Worm (Caenorhabditis elegans) whole organism, L4 larva: ENCODE results near the gene glb-22.

Source experiments
- F44E2.7 ChIP-seq: fragments of 200-800 bp; sonication (Bioruptor generic); IDR thresholded peaks from 2 replicates; pipeline ENCODE4 v2.1.2; 2022; ENCODE audit warnings: missing genetic modification characterization, missing compliant biosample characterization
- R02D3.7 ChIP-seq: fragments of 150-350 bp; sonication (generic microtip); optimal IDR thresholded peaks from 3 replicates; lab custom pipeline; 2014; ENCODE audit warnings: missing biosample characterization, missing genetic modification characterization
- T26A8.4 ChIP-seq: fragments of 200-800 bp; sonication (Bioruptor generic); IDR thresholded peaks from 2 replicates; pipeline ENCODE4 v1.3.6; 2022; ENCODE audit warnings: missing genetic modification characterization, missing compliant biosample characterization
- Y75B8A.6 ChIP-seq: fragments of 200-800 bp; sonication (Bioruptor generic); IDR thresholded peaks from 2 replicates; pipeline ENCODE4 v1.3.6; 2022; ENCODE audit warnings: missing genetic modification reagents, missing genetic modification characterization, missing compliant biosample characterization
- ZK546.5 ChIP-seq, 2 experiments: sonication (generic microtip); optimal IDR thresholded peaks; 2 replicates each; lab custom pipeline; 2017; ENCODE audit warnings: missing biosample characterization in 2 of 2, missing genetic modification characterization in 2 of 2
- aha-1 ChIP-seq: fragments of 150-350 bp; peaks from one replicate; lab custom pipeline; 2014; ENCODE audit warnings: missing biosample characterization, missing genetic modification characterization
- aly-2 ChIP-seq: sonication (generic microtip); optimal IDR thresholded peaks from 2 replicates; lab custom pipeline; 2018; ENCODE audit warnings: missing biosample characterization, missing genetic modification characterization
- arid-1 ChIP-seq: fragments of 200-800 bp; sonication (Bioruptor generic); conservative IDR thresholded peaks from 2 replicates; pipeline ENCODE4 v1.3.6; 2022; ENCODE audit warnings: missing genetic modification reagents, missing genetic modification characterization, missing compliant biosample characterization
- ceh-32 ChIP-seq: sonication (generic microtip); optimal IDR thresholded peaks from 2 replicates; lab custom pipeline; 2016; ENCODE audit warnings: mild to moderate bottlenecking, missing genetic modification characterization, missing compliant biosample characterization; ENCODE audit not compliant: poor library complexity
- ces-1 ChIP-seq: fragments of 150-350 bp; sonication (generic microtip); optimal IDR thresholded peaks from 4 replicates; lab custom pipeline; 2014; ENCODE audit warnings: missing biosample characterization, missing genetic modification reagents, missing genetic modification characterization
- dpl-1 ChIP-seq: fragments of 150-350 bp; optimal IDR thresholded peaks from 2 replicates; lab custom pipeline; 2014; ENCODE audit warnings: missing biosample characterization, missing genetic modification reagents, missing genetic modification characterization
- duxl-1 ChIP-seq: sonication (generic microtip); optimal IDR thresholded peaks from 2 replicates; lab custom pipeline; 2016; ENCODE audit warnings: mild to moderate bottlenecking, missing genetic modification characterization, moderate library complexity, missing compliant biosample characterization; ENCODE audit not compliant: poor library complexity
- dve-1 ChIP-seq: sonication (generic microtip); optimal IDR thresholded peaks from 2 replicates; lab custom pipeline; 2017; ENCODE audit warnings: antibody characterized with exemption, mild to moderate bottlenecking, missing genetic modification characterization, missing compliant biosample characterization; ENCODE audit not compliant: insufficient read depth
- hlh-30 ChIP-seq: sonication (generic microtip); optimal IDR thresholded peaks from 2 replicates; lab custom pipeline; 2017; ENCODE audit warnings: antibody characterized with exemption, mild to moderate bottlenecking, missing genetic modification characterization, missing compliant biosample characterization; ENCODE audit not compliant: insufficient read depth
- hmg-1.1 ChIP-seq: fragments of 200-800 bp; sonication (Bioruptor generic); IDR thresholded peaks from 2 replicates; pipeline ENCODE4 v1.3.6; 2022; ENCODE audit warnings: missing genetic modification reagents, missing genetic modification characterization, missing compliant biosample characterization
- jun-1 ChIP-seq: fragments of 150-350 bp; optimal IDR thresholded peaks from 2 replicates; lab custom pipeline; 2014; ENCODE audit warnings: missing biosample characterization, missing genetic modification reagents, missing genetic modification characterization
- lin-13 ChIP-seq: fragments of 150-350 bp; optimal IDR thresholded peaks from 2 replicates; lab custom pipeline; 2014; ENCODE audit warnings: missing biosample characterization, missing genetic modification reagents, missing genetic modification characterization
- lin-38 ChIP-seq: fragments of 200-800 bp; sonication (Bioruptor generic); IDR thresholded peaks from 2 replicates; pipeline ENCODE4 v1.3.6; 2022; ENCODE audit warnings: missing genetic modification reagents, missing genetic modification characterization, missing compliant biosample characterization
- lin-39 ChIP-seq: fragments of 150-350 bp; optimal IDR thresholded peaks from 2 replicates; lab custom pipeline; 2014; ENCODE audit warnings: missing biosample characterization, missing genetic modification reagents, missing genetic modification characterization
- lsy-2 ChIP-seq, 2 experiments: fragments of 150-350 bp in 1 of 2; sonication (generic microtip) in 1 of 2; optimal IDR thresholded peaks; 2 replicates each; lab custom pipeline; 2014 to 2017; ENCODE audit warnings: missing biosample characterization in 2 of 2, missing genetic modification characterization in 2 of 2
- mdl-1 ChIP-seq, 2 experiments: fragments of 150-350 bp in 1 of 2; sonication (generic microtip) in 1 of 2; optimal IDR thresholded peaks; 2 replicates each; lab custom pipeline; 2014 to 2017; ENCODE audit warnings: missing biosample characterization in 2 of 2, missing genetic modification characterization in 2 of 2
- mdt-29 ChIP-seq: fragments of 200-800 bp; sonication (Bioruptor generic); IDR thresholded peaks from 2 replicates; pipeline ENCODE4 v1.3.6; 2022; ENCODE audit warnings: missing genetic modification reagents, missing genetic modification characterization, missing compliant biosample characterization
- mep-1 ChIP-seq: fragments of 150-350 bp; sonication (generic microtip); optimal IDR thresholded peaks from 3 replicates; lab custom pipeline; 2014; ENCODE audit warnings: missing biosample characterization, missing genetic modification characterization
- mes-2 ChIP-seq: sonication (generic microtip); optimal IDR thresholded peaks from 2 replicates; lab custom pipeline; 2016; ENCODE audit warnings: missing genotype, mild to moderate bottlenecking, missing genetic modification characterization, missing compliant biosample characterization; ENCODE audit not compliant: poor library complexity, severe bottlenecking
- mxl-2 ChIP-seq: fragments of 200-800 bp; sonication (Bioruptor generic); conservative IDR thresholded peaks from 2 replicates; pipeline ENCODE4 v1.3.6; 2022; ENCODE audit warnings: missing genetic modification reagents, missing genetic modification characterization, missing compliant biosample characterization
- nhr-102 ChIP-seq: sonication (generic microtip); optimal IDR thresholded peaks from 2 replicates; lab custom pipeline; 2016; ENCODE audit warnings: mild to moderate bottlenecking, missing genetic modification characterization, moderate library complexity, missing compliant biosample characterization
- nhr-11 ChIP-seq: fragments of 150-350 bp; optimal IDR thresholded peaks from 2 replicates; lab custom pipeline; 2014; ENCODE audit warnings: missing biosample characterization, missing genetic modification characterization
- nhr-111 ChIP-seq: fragments of 200-800 bp; sonication (Bioruptor generic); optimal IDR thresholded peaks from 2 replicates; lab custom pipeline; 2018; ENCODE audit warnings: mild to moderate bottlenecking, missing genetic modification characterization, missing compliant biosample characterization
- nhr-237 ChIP-seq: sonication (generic microtip); optimal IDR thresholded peaks from 2 replicates; lab custom pipeline; 2017; ENCODE audit warnings: missing biosample characterization, missing genetic modification characterization
- nhr-25 ChIP-seq: sonication (generic microtip); optimal IDR thresholded peaks from 2 replicates; lab custom pipeline; 2017; ENCODE audit warnings: missing genetic modification characterization, mild to moderate bottlenecking, missing compliant biosample characterization, antibody characterized with exemption, moderate library complexity, borderline replicate concordance; ENCODE audit not compliant: insufficient read depth
- nhr-41 ChIP-seq: fragments of 200-800 bp; sonication (Bioruptor generic); IDR thresholded peaks from 2 replicates; pipeline ENCODE4 v1.3.6; 2022; ENCODE audit warnings: missing genetic modification reagents, missing genetic modification characterization, missing compliant biosample characterization
- nhr-42 ChIP-seq: fragments of 200-800 bp; sonication (Bioruptor generic); IDR thresholded peaks from 2 replicates; pipeline ENCODE4 v1.3.6; 2022; ENCODE audit warnings: missing genetic modification characterization, missing compliant biosample characterization
- nhr-6 ChIP-seq: fragments of 150-350 bp; optimal IDR thresholded peaks from 2 replicates; lab custom pipeline; 2014; ENCODE audit warnings: missing biosample characterization, missing genetic modification characterization
- nhr-77 ChIP-seq: fragments of 150-350 bp; optimal IDR thresholded peaks from 2 replicates; lab custom pipeline; 2014; ENCODE audit warnings: missing biosample characterization, missing genetic modification characterization
- pqm-1 ChIP-seq: sonication (generic microtip); optimal IDR thresholded peaks from 2 replicates; lab custom pipeline; 2017; ENCODE audit warnings: missing biosample characterization, missing genetic modification characterization
- rbr-2 ChIP-seq: sonication (generic microtip); optimal IDR thresholded peaks from 2 replicates; lab custom pipeline; 2016; ENCODE audit warnings: missing genotype, missing genetic modification characterization, missing compliant biosample characterization
- saeg-2 ChIP-seq: fragments of 200-800 bp; sonication (Bioruptor generic); IDR thresholded peaks from 2 replicates; pipeline ENCODE4 v1.3.6; 2022; ENCODE audit warnings: missing genetic modification reagents, missing genetic modification characterization, missing compliant biosample characterization
- snpc-1.2 ChIP-seq: fragments of 200-800 bp; sonication (Bioruptor generic); IDR thresholded peaks from 2 replicates; pipeline ENCODE4 v1.3.6; 2022; ENCODE audit warnings: missing genetic modification reagents, missing genetic modification characterization, missing compliant biosample characterization
- snpc-4 ChIP-seq: fragments of 150-350 bp; optimal IDR thresholded peaks from 2 replicates; lab custom pipeline; 2014; ENCODE audit warnings: missing biosample characterization, missing genetic modification characterization
- spr-1 ChIP-seq: sonication (generic microtip); optimal IDR thresholded peaks from 2 replicates; lab custom pipeline; 2016; ENCODE audit warnings: mild to moderate bottlenecking, missing genetic modification characterization, missing compliant biosample characterization
- tag-97 ChIP-seq: fragments of 200-800 bp; sonication (Bioruptor generic); IDR thresholded peaks from 2 replicates; pipeline ENCODE4 v1.3.6; 2022; ENCODE audit warnings: missing genetic modification characterization, missing compliant biosample characterization
- unc-130 ChIP-seq: sonication (generic microtip); optimal IDR thresholded peaks from 2 replicates; lab custom pipeline; 2016; ENCODE audit warnings: missing genetic modification reagents, missing genetic modification characterization, missing compliant biosample characterization
- unc-62 ChIP-seq, 3 experiments: fragments of 150-350 bp in 1 of 3; sonication (generic microtip); optimal IDR thresholded peaks in 2 of 3; peaks in 1 of 3; 1 replicate in 1 of 3; 2 replicates in 2 of 3; lab custom pipeline; 2014 to 2017; ENCODE audit warnings: missing biosample characterization in 3 of 3, missing genetic modification characterization in 3 of 3, missing genetic modification reagents in 3 of 3, missing genotype in 1 of 3
- zag-1 ChIP-seq: fragments of 150-350 bp; optimal IDR thresholded peaks from 2 replicates; lab custom pipeline; 2014; ENCODE audit warnings: missing biosample characterization, missing genetic modification characterization
- zip-11 ChIP-seq: fragments of 200-800 bp; sonication (Bioruptor generic); IDR thresholded peaks from 2 replicates; pipeline ENCODE4 v1.3.6; 2022; ENCODE audit warnings: missing genetic modification characterization, missing compliant biosample characterization
- ztf-11 ChIP-seq: fragments of 150-350 bp; optimal IDR thresholded peaks from 2 replicates; lab custom pipeline; 2014; ENCODE audit warnings: missing biosample characterization, missing genetic modification characterization

Gene glb-22

DNA sequence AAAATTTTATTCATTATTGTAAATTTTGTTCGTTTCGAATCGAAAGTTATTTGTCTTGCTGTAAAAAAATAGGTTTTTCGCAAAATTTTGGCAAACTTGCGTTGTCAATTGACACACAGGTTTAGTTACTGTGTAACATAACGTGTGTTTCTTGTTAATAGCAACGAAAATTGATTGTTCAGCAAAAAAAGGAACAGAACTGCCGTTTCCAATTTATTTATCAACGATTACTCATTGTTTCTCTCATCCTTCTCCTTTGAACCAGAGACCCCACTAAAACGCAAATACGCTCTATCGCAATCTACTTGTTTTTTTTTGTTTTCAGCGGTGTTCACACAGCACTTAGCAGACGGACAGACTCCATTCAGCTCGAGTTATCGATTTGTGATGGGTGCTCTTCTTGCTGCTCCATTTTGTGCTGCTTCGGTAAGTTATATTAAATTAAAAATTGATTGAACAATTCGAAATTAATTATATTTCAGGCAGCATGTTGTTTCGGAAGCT lies 2.3 kb upstream of the glb-22 start, which contains the start of gene R11H6.2 (continued):
- no peak for TF ChIP-seq ceh-32 (tag; lab: Kevin White, UChicago)
- TF ChIP-seq mxl-2 = no peak

DNA sequence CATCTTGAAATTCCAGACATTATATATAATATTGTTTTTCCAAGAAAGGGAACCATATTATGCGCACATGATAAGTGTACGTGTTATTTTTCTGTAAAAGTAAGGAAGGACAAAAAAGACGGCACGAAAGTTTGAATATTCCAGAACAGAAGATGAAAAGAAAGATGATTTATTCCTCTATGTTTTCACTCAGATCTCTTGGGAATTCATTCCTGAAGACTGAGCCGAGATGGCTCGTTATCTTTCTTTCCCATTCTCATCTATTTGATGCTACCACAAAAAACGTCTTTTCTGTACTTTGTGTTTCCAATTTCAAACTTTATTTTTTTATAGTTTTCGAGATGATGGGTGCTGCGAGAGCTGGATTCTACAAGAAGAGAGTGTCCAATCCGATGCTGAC lies 3.7 kb downstream of the glb-22 start:
- no peak for TF ChIP-seq zip-11
- no peak for TF ChIP-seq lin-13
- no peak for TF ChIP-seq R02D3.7
- TF ChIP-seq spr-1 = no peak
- no peak for TF ChIP-seq snpc-4 (tag; lab: Kevin White, UChicago)
- TF ChIP-seq pqm-1 (tag; lab: Kevin White, UChicago) = no peak
- TF ChIP-seq aly-2 = no peak
- no peak for TF ChIP-seq nhr-41 (GFP tag; lab: Robert Waterston, UW)
- no peak for TF ChIP-seq nhr-11 (tag; lab: Kevin White, UChicago)
- TF ChIP-seq saeg-2 (GFP tag; lab: Robert Waterston, UW) = no peak
- TF ChIP-seq nhr-77 = no peak

DNA sequence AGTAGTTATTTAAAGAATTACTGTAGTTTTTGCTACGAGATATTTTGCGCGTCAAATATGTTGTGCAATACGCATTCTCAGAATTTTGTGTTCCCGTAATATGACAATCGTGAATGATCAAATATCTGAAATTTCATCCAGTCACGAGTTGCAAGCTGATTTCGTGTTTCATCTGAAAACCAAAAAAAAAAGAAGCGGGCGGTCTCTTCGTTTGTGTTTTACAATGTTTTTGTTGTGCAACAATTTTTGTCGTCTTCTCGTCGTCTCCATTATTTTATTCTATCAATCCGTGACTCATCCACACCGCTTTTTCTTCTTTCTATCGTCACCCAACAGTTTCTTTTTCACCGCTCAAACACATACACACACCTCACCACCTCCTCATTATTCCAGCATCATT lies 9.6 kb downstream of the glb-22 start, which contains the start of gene R11H6.4:
TSS of gene R11H6.4 (plus strand) at position 301 of the 400 bp plus-strand sequence.
- no peak for TF ChIP-seq mdl-1 (tag; optimal IDR thresholded peaks at IDR 0.05; lab: Kevin White, UChicago)
- TF ChIP-seq F44E2.7 (GFP tag; lab: Robert Waterston, UW) = no peak
- TF ChIP-seq T26A8.4 (GFP tag; lab: Robert Waterston, UW) = no peak
- no peak for TF ChIP-seq mdt-29 (GFP tag; lab: Robert Waterston, UW)
- no peak for TF ChIP-seq snpc-1.2 (GFP tag; lab: Robert Waterston, UW)
- no peak for TF ChIP-seq ztf-11 (tag; lab: Kevin White, UChicago)
- TF ChIP-seq dve-1 = no peak
- no peak for TF ChIP-seq nhr-102 (tag; lab: Kevin White, UChicago)
- no peak for TF ChIP-seq tag-97
- no peak for TF ChIP-seq ZK546.5 (tag; optimal IDR thresholded peaks at IDR 0.05; lab: Kevin White, UChicago)
- TF ChIP-seq duxl-1 (tag; lab: Kevin White, UChicago) = no peak
- no peak for TF ChIP-seq arid-1 (GFP tag; lab: Robert Waterston, UW)
- no peak for TF ChIP-seq nhr-42 (GFP tag; lab: Robert Waterston, UW)
- no peak for TF ChIP-seq rbr-2 (tag; lab: Kevin White, UChicago)
- no peak for TF ChIP-seq nhr-111 (GFP tag; lab: Kevin White, UChicago)
- TF ChIP-seq jun-1 (tag; lab: Kevin White, UChicago) = no peak
- TF ChIP-seq ces-1 (GFP tag; lab: Kevin White, UChicago) = no peak
- TF ChIP-seq Y75B8A.6 (GFP tag; lab: Robert Waterston, UW) = no peak
- TF ChIP-seq unc-130 (GFP tag; lab: Kevin White, UChicago) = no peak
- no peak for TF ChIP-seq nhr-237 (tag; lab: Kevin White, UChicago)

DNA sequence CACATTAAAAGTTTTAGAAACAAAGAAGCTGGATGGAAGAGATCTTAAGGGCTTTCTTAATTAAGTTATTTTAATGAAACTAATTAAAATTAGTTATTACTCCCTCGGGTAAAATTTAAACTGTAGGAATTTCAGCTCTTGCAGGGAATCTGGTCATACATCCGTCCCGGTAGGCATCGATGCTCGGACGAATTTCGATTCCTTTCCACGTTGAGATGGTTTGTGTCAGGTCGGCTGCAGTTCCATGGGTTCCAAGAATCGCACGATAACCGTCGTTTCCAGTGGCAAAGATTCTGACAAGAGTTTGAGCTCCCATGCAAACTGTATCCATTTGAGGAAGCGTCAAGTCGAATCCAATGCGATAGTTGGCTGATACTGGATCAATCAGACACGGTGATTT lies 10.7 kb downstream of the glb-22 start:
- TF ChIP-seq lin-39 (tag; lab: Kevin White, UChicago) (no peak), aha-1 (tag; lab: Kevin White, UChicago) (peak; percentile 57)

DNA sequence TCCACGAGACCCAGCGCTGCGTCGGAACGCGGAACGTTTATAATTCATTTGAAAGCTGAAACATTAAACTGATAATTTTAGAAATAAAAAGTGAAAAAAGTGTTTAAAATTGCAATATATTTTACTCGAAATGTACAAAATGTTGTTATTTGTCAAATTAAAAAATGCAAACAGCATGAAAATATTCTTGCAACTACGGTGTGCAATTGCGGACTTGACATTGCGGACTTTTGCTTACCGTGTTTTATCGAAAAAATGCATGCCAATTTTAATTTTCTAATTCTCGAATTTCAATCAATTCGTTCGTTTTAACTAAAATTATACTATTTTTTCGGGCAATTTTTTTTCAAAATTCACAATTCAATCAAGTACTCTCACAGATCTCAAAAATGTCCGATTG lies 12.1 kb downstream of the glb-22 start, which contains the start of the genes R11H6.5 and ccnk-1:
TSS of gene R11H6.5 (minus strand) at position 55 of the 400 bp plus-strand sequence.
TSS of gene ccnk-1 (plus strand) at position 381 of the 400 bp plus-strand sequence.
- TF ChIP-seq dpl-1 = peak; percentile 49
- peak; percentile 18 for TF ChIP-seq rbr-2 (tag; lab: Kevin White, UChicago)
- peak; percentile 84 for TF ChIP-seq nhr-6
- peak; percentile 9; the same call in 1 of the 2 replicates for TF ChIP-seq lin-38 (GFP tag; lab: Robert Waterston, UW)
- TF ChIP-seq hmg-1.1 (GFP tag; lab: Robert Waterston, UW) = no peak
- TF ChIP-seq hlh-30 (tag; lab: Kevin White, UChicago) = peak; percentile 43
- TF ChIP-seq zag-1 (tag; lab: Kevin White, UChicago) = no peak
- peak; percentile 69 for TF ChIP-seq mes-2 (tag; lab: Kevin White, UChicago)
- peak; percentile 30 for TF ChIP-seq dve-1
- TF ChIP-seq mep-1 (tag; lab: Kevin White, UChicago) = peak; percentile 42
- TF ChIP-seq lsy-2 (tag; optimal IDR thresholded peaks at IDR 0.05; lab: Kevin White, UChicago) = peak; percentile 90 to 99
- no peak for TF ChIP-seq nhr-25 (tag; lab: Kevin White, UChicago)
- peak in 1 of 2 experiments; percentile 4 for TF ChIP-seq unc-62 (GFP tag; optimal IDR thresholded peaks at IDR 0.05 in 1 of 2; lab: Kevin White, UChicago)
- TF ChIP-seq unc-62 (tag; optimal IDR thresholded peaks at IDR 0.05; lab: Kevin White, UChicago) = no peak
